Fruit fly (Drosophila melanogaster) S2 (cell line): ENCODE data around the gene GluRIIB.

ENCODE experiments used
- CG8478 ChIP-seq: fragments of >200 bp; optimal IDR thresholded peaks from 2 replicates; lab custom pipeline; 2018
- CTCF ChIP-seq, 2 experiments: fragments of >200 bp; optimal IDR thresholded peaks; 2 replicates each; lab custom pipeline; 2018

dm6 chr2L:5520757-5521156 lies 38.4 kb upstream of the GluRIIB start:
- TF ChIP-seq CTCF (optimal IDR thresholded peaks at IDR 0.05; lab: Kevin White, UChicago), result no peak
- TF ChIP-seq CG8478 (lab: Kevin White, UChicago), result no peak
